Fruit fly (Drosophila melanogaster) whole organism, embryonic: ENCODE measurements around the gene Cyp9f2.

Experiments
- Awh ChIP-seq: fragments of 200-800 bp; sonication (Bioruptor generic); IDR thresholded peaks from 2 replicates; pipeline ENCODE4, ENCODE4 v1.3.6; 2022; ENCODE audit warnings: missing biosample characterization, missing genetic modification characterization
- Blimp-1 ChIP-seq: fragments of 200-800 bp; sonication (Bioruptor generic); optimal IDR thresholded peaks from 3 replicates; lab custom pipeline; 2018; ENCODE audit warnings: missing biosample characterization, missing genetic modification characterization, mild to moderate bottlenecking, moderate library complexity, missing genetic modification reagents
- CG10147 ChIP-seq: fragments of 200-800 bp; sonication (Bioruptor generic); optimal IDR thresholded peaks from 2 replicates; lab custom pipeline; 2019; ENCODE audit warnings: missing biosample characterization, mild to moderate bottlenecking, missing genetic modification characterization, moderate library complexity
- CG10274 ChIP-seq: fragments of 200-800 bp; sonication (Bioruptor generic); optimal IDR thresholded peaks from 3 replicates; lab custom pipeline; 2017; ENCODE audit warnings: missing biosample characterization, mild to moderate bottlenecking, missing genetic modification characterization
- CG10366 ChIP-seq: fragments of 200-800 bp; sonication (Bioruptor generic); IDR thresholded peaks from 2 replicates; pipeline ENCODE4 v1.3.6; 2022; ENCODE audit warnings: missing biosample characterization, missing genetic modification characterization
- CG10462 ChIP-seq: fragments of 200-800 bp; sonication (Bioruptor generic); optimal IDR thresholded peaks from 2 replicates; lab custom pipeline; 2016; ENCODE audit warnings: missing biosample characterization, missing genetic modification characterization
- CG12104 ChIP-seq: fragments of 200-800 bp; sonication (Bioruptor generic); optimal IDR thresholded peaks from 3 replicates; lab custom pipeline; 2016; ENCODE audit warnings: missing biosample characterization, missing genetic modification characterization
- CG14050 ChIP-seq: fragments of 200-800 bp; sonication (Bioruptor generic); IDR thresholded peaks from 3 replicates; pipeline ENCODE4 v1.3.6; 2022; ENCODE audit warnings: missing biosample characterization, missing genetic modification characterization
- CG14860 ChIP-seq: fragments of 200-800 bp; sonication (Bioruptor generic); IDR thresholded peaks from 3 replicates; pipeline ENCODE4 v1.3.6; 2022; ENCODE audit warnings: missing biosample characterization, missing genetic modification characterization; ENCODE audit not compliant: partially characterized antibody
- CG14965 ChIP-seq: fragments of 200-800 bp; sonication (Bioruptor generic); optimal IDR thresholded peaks from 2 replicates; lab custom pipeline; 2016; ENCODE audit warnings: missing biosample characterization, missing genetic modification characterization, borderline replicate concordance
- CG1603 ChIP-seq: fragments of 200-800 bp; sonication (Bioruptor generic); optimal IDR thresholded peaks from 2 replicates; lab custom pipeline; 2019; ENCODE audit warnings: missing biosample characterization, mild to moderate bottlenecking, missing genetic modification characterization, moderate library complexity
- CG16815 ChIP-seq: fragments of 200-800 bp; sonication (Bioruptor generic); optimal IDR thresholded peaks from 3 replicates; lab custom pipeline; 2017; ENCODE audit warnings: missing biosample characterization, mild to moderate bottlenecking, missing genetic modification characterization
- CG17612 ChIP-seq: fragments of 200-800 bp; sonication (Bioruptor generic); IDR thresholded peaks from 2 replicates; pipeline ENCODE4 v1.3.6; 2022; ENCODE audit warnings: missing biosample characterization, missing genetic modification characterization
- CG17912 ChIP-seq: fragments of 200-800 bp; sonication (Bioruptor generic); optimal IDR thresholded peaks from 2 replicates; lab custom pipeline; 2018; ENCODE audit warnings: missing biosample characterization, mild to moderate bottlenecking, missing genetic modification characterization
- CG18476 ChIP-seq: fragments of 200-800 bp; sonication (Bioruptor generic); optimal IDR thresholded peaks from 2 replicates; lab custom pipeline; 2016; ENCODE audit warnings: missing biosample characterization, mild to moderate bottlenecking, missing genetic modification characterization
- CG4404 ChIP-seq: fragments of 200-800 bp; sonication (Bioruptor generic); IDR thresholded peaks from 2 replicates; pipeline ENCODE4 v1.3.6; 2022; ENCODE audit warnings: missing biosample characterization, missing genetic modification characterization
- CG4730 ChIP-seq: fragments of 200-800 bp; sonication (Bioruptor generic); IDR thresholded peaks from 2 replicates; pipeline ENCODE4 v1.3.6; 2022; ENCODE audit warnings: missing biosample characterization, missing genetic modification characterization
- CG5953 ChIP-seq: fragments of 200-800 bp; sonication (Bioruptor generic); IDR thresholded peaks from 2 replicates; pipeline ENCODE4 v1.3.6; 2022; ENCODE audit warnings: missing biosample characterization, missing genetic modification characterization
- CG6272 ChIP-seq: fragments of 200-800 bp; sonication (Bioruptor generic); IDR thresholded peaks from 2 replicates; pipeline ENCODE4 v1.3.6; 2022; ENCODE audit warnings: missing biosample characterization, missing genetic modification characterization
- CG6765 ChIP-seq: fragments of 200-800 bp; sonication (Bioruptor generic); optimal IDR thresholded peaks from 3 replicates; lab custom pipeline; 2017; ENCODE audit warnings: missing biosample characterization, mild to moderate bottlenecking, missing genetic modification characterization
- CHES-1-like ChIP-seq: fragments of 200-800 bp; sonication (Bioruptor generic); optimal IDR thresholded peaks from 2 replicates; lab custom pipeline; 2016; ENCODE audit warnings: missing biosample characterization, missing genetic modification characterization
- D ChIP-seq, 2 experiments: fragments of 200-800 bp in 1 of 2; fragments of >200 bp in 1 of 2; sonication (Bioruptor generic) in 1 of 2; optimal IDR thresholded peaks; 2 replicates in 1 of 2; 3 replicates in 1 of 2; lab custom pipeline; 2017; ENCODE audit warnings: mild to moderate bottlenecking in 1 of 2, missing biosample characterization in 1 of 2, missing genetic modification characterization in 1 of 2, missing genetic modification reagents in 1 of 2
- Dad ChIP-seq: fragments of 200-800 bp; sonication (Bioruptor generic); optimal IDR thresholded peaks from 3 replicates; lab custom pipeline; 2016; ENCODE audit warnings: missing biosample characterization, missing genetic modification characterization
- Opbp ChIP-seq: fragments of 200-800 bp; sonication (Bioruptor generic); IDR thresholded peaks from 3 replicates; pipeline ENCODE4 v1.3.6; 2022; ENCODE audit warnings: missing biosample characterization, missing genetic modification characterization; ENCODE audit not compliant: partially characterized antibody
- abd-A ChIP-seq: fragments of 200-800 bp; sonication (Bioruptor generic); optimal IDR thresholded peaks from 3 replicates; lab custom pipeline; 2019; ENCODE audit warnings: missing biosample characterization, mild to moderate bottlenecking, missing genetic modification characterization, moderate library complexity
- btn ChIP-seq: fragments of 200-800 bp; sonication (Bioruptor generic); optimal IDR thresholded peaks from 2 replicates; lab custom pipeline; 2016; ENCODE audit warnings: missing biosample characterization, missing genetic modification characterization
- croc ChIP-seq: fragments of 200-800 bp; sonication (Bioruptor generic); conservative IDR thresholded peaks from 3 replicates; pipeline ENCODE4 v1.3.6; 2022; ENCODE audit warnings: missing biosample characterization, missing genetic modification characterization
- da ChIP-seq: fragments of 200-800 bp; sonication (Bioruptor generic); optimal IDR thresholded peaks from 2 replicates; lab custom pipeline; 2016; ENCODE audit warnings: missing biosample characterization, missing genetic modification characterization
- dimm ChIP-seq: fragments of 200-800 bp; sonication (Bioruptor generic); IDR thresholded peaks from 2 replicates; pipeline ENCODE4 v1.3.6; 2022; ENCODE audit warnings: missing biosample characterization, missing genetic modification characterization
- ftz-f1 ChIP-seq: fragments of 200-800 bp; sonication (Bioruptor generic); optimal IDR thresholded peaks from 2 replicates; lab custom pipeline; 2016; ENCODE audit warnings: missing biosample characterization, missing genetic modification characterization
- gce ChIP-seq: fragments of 200-800 bp; sonication (Bioruptor generic); IDR thresholded peaks from 3 replicates; pipeline ENCODE4 v1.3.6; 2022; ENCODE audit warnings: missing biosample characterization, missing genetic modification characterization
- grn ChIP-seq: fragments of 200-800 bp; sonication (Bioruptor generic); optimal IDR thresholded peaks from 3 replicates; lab custom pipeline; 2017; ENCODE audit warnings: missing biosample characterization, missing genetic modification characterization
- hkb ChIP-seq, 2 experiments: fragments of 200-800 bp in 1 of 2; fragments of >200 bp in 1 of 2; sonication (Bioruptor generic) in 1 of 2; IDR thresholded peaks in 1 of 2; optimal IDR thresholded peaks in 1 of 2; 2 replicates each; pipeline versions ENCODE4 v1.3.6 to Lab custom; 2017 to 2022; ENCODE audit warnings: missing biosample characterization in 1 of 2, missing genetic modification characterization in 1 of 2
- jing ChIP-seq: fragments of 200-800 bp; sonication (Bioruptor generic); optimal IDR thresholded peaks from 2 replicates; lab custom pipeline; 2018; ENCODE audit warnings: missing biosample characterization, mild to moderate bottlenecking, missing genetic modification characterization
- kni ChIP-seq: fragments of 200-800 bp; sonication (Bioruptor generic); optimal IDR thresholded peaks from 3 replicates; lab custom pipeline; 2017; ENCODE audit warnings: mild to moderate bottlenecking, missing biosample characterization, missing genetic modification reagents, missing genetic modification characterization
- mld ChIP-seq: fragments of 200-800 bp; sonication (Bioruptor generic); IDR thresholded peaks from 3 replicates; pipeline ENCODE4 v1.3.6; 2022; ENCODE audit warnings: missing biosample characterization, missing genetic modification characterization; ENCODE audit not compliant: partially characterized antibody
- oc ChIP-seq: fragments of 200-800 bp; sonication (Bioruptor generic); optimal IDR thresholded peaks from 2 replicates; lab custom pipeline; 2018; ENCODE audit warnings: missing biosample characterization, mild to moderate bottlenecking, missing genetic modification characterization, moderate library complexity
- sd ChIP-seq: fragments of 200-800 bp; sonication (Bioruptor generic); optimal IDR thresholded peaks from 3 replicates; lab custom pipeline; 2018; ENCODE audit warnings: missing biosample characterization, mild to moderate bottlenecking, missing genetic modification characterization, moderate library complexity
- slbo ChIP-seq: fragments of 200-800 bp; sonication (Bioruptor generic); IDR thresholded peaks from 2 replicates; pipeline ENCODE4 v1.3.6; 2022; ENCODE audit warnings: missing biosample characterization, missing genetic modification characterization
- sqz ChIP-seq: fragments of 200-800 bp; sonication (Bioruptor generic); optimal IDR thresholded peaks from 3 replicates; lab custom pipeline; 2018; ENCODE audit warnings: missing biosample characterization, mild to moderate bottlenecking, missing genetic modification characterization

The Cyp9f2 gene

dm6 chr3R:12364580-12364979, 41.2 kb downstream of the Cyp9f2 start, which contains the start of gene Tim17a1:
Tim17a1 (minus strand) TSS chr3R:12364680.
- TF ChIP-seq CG4404 (GFP tag; lab: Robert Waterston, UW): no peak
- TF ChIP-seq CG1603 (tag; lab: Kevin White, UChicago): no peak
- TF ChIP-seq mld (GFP tag; lab: Robert Waterston, UW): no peak
- no peak for TF ChIP-seq CG14860 (GFP tag; lab: Robert Waterston, UW)
- no peak for TF ChIP-seq Opbp (GFP tag; lab: Robert Waterston, UW)
- TF ChIP-seq CG14965 (GFP tag; lab: Kevin White, UChicago): no peak
- no peak for TF ChIP-seq slbo (GFP tag; lab: Robert Waterston, UW)
- TF ChIP-seq croc (GFP tag; lab: Robert Waterston, UW): no peak
- TF ChIP-seq CG16815 (GFP tag; lab: Kevin White, UChicago): no peak
- no peak for TF ChIP-seq da (GFP tag; lab: Kevin White, UChicago)
- TF ChIP-seq CG10462 (GFP tag; lab: Kevin White, UChicago): no peak
- no peak for TF ChIP-seq dimm (GFP tag; lab: Robert Waterston, UW)
- TF ChIP-seq CG14050: no peak
- TF ChIP-seq CG10366 (GFP tag; lab: Robert Waterston, UW): no peak
- TF ChIP-seq CG6765 (GFP tag; lab: Kevin White, UChicago): no peak

DNA sequence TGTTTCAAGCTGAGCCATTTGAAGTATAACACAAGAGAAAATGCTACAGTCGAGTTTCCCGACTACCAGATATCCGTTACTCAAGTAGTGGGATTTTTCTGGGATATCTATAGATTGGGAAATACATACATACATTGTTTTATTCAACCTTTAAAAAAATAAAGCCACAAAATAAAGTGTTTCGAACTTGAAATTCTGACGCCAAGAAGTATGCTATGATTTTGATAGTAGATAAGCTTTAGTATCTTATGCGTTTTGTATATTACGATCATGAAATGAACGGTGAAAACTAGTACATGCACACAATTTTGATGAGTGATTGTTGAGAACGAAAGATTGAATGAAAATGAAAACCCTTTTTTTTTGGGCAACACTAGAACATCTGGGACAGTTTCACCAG, 42.3 kb downstream of the Cyp9f2 start:
- TF ChIP-seq CG17612 (GFP tag; lab: Robert Waterston, UW) (no peak), btn (GFP tag; lab: Kevin White, UChicago) (no peak), CG5953 (GFP tag; lab: Robert Waterston, UW) (no peak), CG10274 (no peak), grn (GFP tag; lab: Kevin White, UChicago) (peak; percentile 98), CG17912 (GFP tag; lab: Kevin White, UChicago) (no peak), hkb (optimal IDR thresholded peaks at IDR 0.05; lab: Kevin White, UChicago) (no peak), hkb (GFP tag; IDR thresholded peaks at IDR 0.05; lab: Robert Waterston, UW) (no peak), ftz-f1 (GFP tag; lab: Kevin White, UChicago) (no peak), CHES-1-like (no peak)

DNA sequence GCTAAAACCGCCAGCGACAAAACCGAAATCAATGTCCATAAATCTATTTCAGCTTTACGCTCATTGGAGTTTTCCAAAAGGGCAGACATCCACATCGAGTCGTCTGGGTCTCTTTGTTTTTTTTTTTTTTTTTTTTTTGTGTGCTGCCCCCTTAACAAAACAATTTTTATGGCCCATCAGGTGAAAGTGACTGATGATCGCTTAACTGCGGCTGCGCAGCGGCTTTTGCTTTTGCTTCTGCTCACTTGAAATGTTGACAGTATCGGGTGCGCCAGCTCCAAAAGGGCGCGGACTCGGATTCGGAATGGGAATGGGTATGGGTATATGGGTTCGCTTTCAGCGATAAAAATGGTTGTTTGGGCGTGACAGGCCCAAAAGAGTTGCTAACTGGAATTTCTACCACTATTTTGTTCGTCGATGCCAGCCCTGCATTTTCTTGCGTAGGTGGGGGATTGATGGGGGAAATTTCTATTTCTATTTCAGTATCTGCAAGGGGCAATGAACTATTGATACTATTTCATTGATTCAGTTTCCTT, 43.8 kb downstream of the Cyp9f2 start:
- TF ChIP-seq CG10147 (GFP tag; lab: Kevin White, UChicago) (no peak), CG12104 (no peak), Awh (GFP tag; lab: Robert Waterston, UW) (0 out of 2 replicates have a peak, but pooled peaks have one; percentile 21), CG18476 (no peak), abd-A (tag; lab: Kevin White, UChicago) (peak; percentile 33), Dad (GFP tag; lab: Kevin White, UChicago) (no peak), CG4730 (no peak), jing (no peak), gce (GFP tag; lab: Robert Waterston, UW) (no peak), sqz (peak; percentile 73), CG6272 (GFP tag; lab: Robert Waterston, UW) (no peak), oc (tag; lab: Kevin White, UChicago) (peak; percentile 32), sd (tag; lab: Kevin White, UChicago) (peak; percentile 18), D (optimal IDR thresholded peaks at IDR 0.05; lab: Kevin White, UChicago) (no peak), D (GFP tag; optimal IDR thresholded peaks at IDR 0.05; lab: Kevin White, UChicago) (no peak), Blimp-1 (peak; percentile 97), kni (peak; percentile 92)
